Worm (Caenorhabditis elegans) whole organism, midembryonic: ENCODE measurements around the gene Y37H2A.14.

Experiments used
- T22C8.4 ChIP-seq: fragments of 200-800 bp; sonication (Bioruptor generic); IDR thresholded peaks from 2 replicates; pipeline ENCODE4 v1.3.6; 2022; ENCODE audit warnings: missing genetic modification characterization, missing compliant biosample characterization
- cog-1 ChIP-seq: sonication (generic microtip); optimal IDR thresholded peaks from 2 replicates; lab custom pipeline; 2016; ENCODE audit warnings: missing genetic modification characterization, missing compliant biosample characterization
- tab-1 ChIP-seq: fragments of 200-800 bp; sonication (Bioruptor generic); IDR thresholded peaks from 2 replicates; pipeline ENCODE4 v1.3.6; 2022; ENCODE audit warnings: missing genetic modification characterization, missing compliant biosample characterization
- ztf-29 ChIP-seq: fragments of 200-800 bp; sonication (Bioruptor generic); IDR thresholded peaks from 2 replicates; pipeline ENCODE4 v1.3.6; 2022; ENCODE audit warnings: missing genetic modification reagents, missing genetic modification characterization, missing compliant biosample characterization

DNA sequence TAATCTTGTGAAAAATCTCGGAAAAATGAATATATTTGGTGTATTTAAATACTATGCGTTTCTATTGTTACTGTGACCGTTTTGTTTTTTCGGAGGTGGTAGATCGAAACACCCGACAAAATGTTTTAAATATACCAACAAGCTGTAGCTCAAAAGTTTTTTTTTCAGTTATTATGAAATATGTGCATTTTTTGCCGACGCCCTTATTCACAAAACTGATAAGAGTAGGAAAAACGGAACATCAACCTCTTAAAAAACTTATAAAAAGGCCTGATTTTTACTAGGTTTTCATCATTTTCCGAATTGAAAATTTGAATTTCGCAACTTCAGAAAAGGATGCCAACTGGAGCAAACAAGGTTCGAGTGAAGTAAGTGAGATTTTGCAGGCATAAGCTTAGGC, at the start of gene Y37H2A.14:
- no peak for TF ChIP-seq ztf-29 (GFP tag; lab: Robert Waterston, UW)
- no peak for TF ChIP-seq cog-1
- TF ChIP-seq T22C8.4 (GFP tag; lab: Robert Waterston, UW): no peak
- no peak for TF ChIP-seq tab-1 (GFP tag; lab: Robert Waterston, UW)
